Fruit fly (Drosophila melanogaster) whole organism, embryonic: ENCODE data around the gene CG8526.

Source experiments
- CG10431 ChIP-seq: fragments of 200-800 bp; sonication (Bioruptor generic); optimal IDR thresholded peaks from 3 replicates; lab custom pipeline; 2018; ENCODE audit warnings: missing biosample characterization, mild to moderate bottlenecking, missing genetic modification characterization
- CG11085 ChIP-seq: fragments of 200-800 bp; sonication (Bioruptor generic); IDR thresholded peaks from 2 replicates; pipeline ENCODE4 v1.3.6; 2022; ENCODE audit warnings: missing biosample characterization, missing genetic modification characterization
- CG11398 ChIP-seq: fragments of 200-800 bp; sonication (Bioruptor generic); optimal IDR thresholded peaks from 2 replicates; lab custom pipeline; 2016; ENCODE audit warnings: missing biosample characterization, missing genetic modification characterization
- CG14441 ChIP-seq: fragments of 200-800 bp; sonication (Bioruptor generic); IDR thresholded peaks from 2 replicates; pipeline ENCODE4 v1.3.6; 2022; ENCODE audit warnings: missing biosample characterization, missing genetic modification characterization
- CG15269 ChIP-seq: fragments of 200-800 bp; sonication (Bioruptor generic); optimal IDR thresholded peaks from 2 replicates; lab custom pipeline; 2018; ENCODE audit warnings: missing biosample characterization, mild to moderate bottlenecking, missing genetic modification characterization, moderate library complexity
- CG17612 ChIP-seq: fragments of 200-800 bp; sonication (Bioruptor generic); IDR thresholded peaks from 2 replicates; pipeline ENCODE4 v1.3.6; 2022; ENCODE audit warnings: missing biosample characterization, missing genetic modification characterization
- CG17912 ChIP-seq: fragments of 200-800 bp; sonication (Bioruptor generic); optimal IDR thresholded peaks from 2 replicates; lab custom pipeline; 2018; ENCODE audit warnings: missing biosample characterization, mild to moderate bottlenecking, missing genetic modification characterization
- CG2116 ChIP-seq: fragments of 200-800 bp; sonication (Bioruptor generic); optimal IDR thresholded peaks from 3 replicates; lab custom pipeline; 2018; ENCODE audit warnings: missing biosample characterization, mild to moderate bottlenecking, missing genetic modification characterization
- CG2129 ChIP-seq: fragments of 200-800 bp; sonication (Bioruptor generic); IDR thresholded peaks from 2 replicates; pipeline ENCODE4 v1.3.6; 2022; ENCODE audit warnings: missing biosample characterization, missing genetic modification characterization; ENCODE audit not compliant: partially characterized antibody
- CG30020 ChIP-seq: fragments of 200-800 bp; optimal IDR thresholded peaks from 2 replicates; lab custom pipeline; 2019; ENCODE audit warnings: missing biosample characterization, mild to moderate bottlenecking, missing genetic modification characterization, moderate library complexity
- CG31388 ChIP-seq: fragments of 200-800 bp; sonication (Bioruptor generic); optimal IDR thresholded peaks from 2 replicates; lab custom pipeline; 2016; ENCODE audit warnings: missing biosample characterization, missing genetic modification characterization
- CG31441 ChIP-seq: fragments of 200-800 bp; sonication (Bioruptor generic); IDR thresholded peaks from 2 replicates; pipeline ENCODE4 v1.3.6; 2022; ENCODE audit warnings: missing biosample characterization, missing genetic modification characterization
- CG3163 ChIP-seq: fragments of 200-800 bp; sonication (Bioruptor generic); optimal IDR thresholded peaks from 3 replicates; lab custom pipeline; 2016; ENCODE audit warnings: missing biosample characterization, missing genetic modification characterization
- CG34224 ChIP-seq: fragments of 200-800 bp; sonication (Bioruptor generic); IDR thresholded peaks from 3 replicates; pipeline ENCODE4 v1.3.6; 2022; ENCODE audit warnings: missing biosample characterization, missing genetic modification characterization; ENCODE audit not compliant: partially characterized antibody
- CG6175 ChIP-seq: fragments of 200-800 bp; sonication (Bioruptor generic); IDR thresholded peaks from 3 replicates; pipeline ENCODE4 v1.3.6; 2022; ENCODE audit warnings: missing biosample characterization, missing genetic modification characterization
- CG7786 ChIP-seq: fragments of 200-800 bp; sonication (Bioruptor generic); optimal IDR thresholded peaks from 2 replicates; lab custom pipeline; 2016; ENCODE audit warnings: missing biosample characterization, missing genetic modification characterization
- CG7987 ChIP-seq: fragments of 200-800 bp; sonication (Bioruptor generic); optimal IDR thresholded peaks from 2 replicates; lab custom pipeline; 2018; ENCODE audit warnings: missing biosample characterization, mild to moderate bottlenecking, missing genetic modification characterization, moderate library complexity
- CG8359 ChIP-seq: fragments of 200-800 bp; sonication (Bioruptor generic); optimal IDR thresholded peaks from 2 replicates; lab custom pipeline; 2017; ENCODE audit warnings: missing biosample characterization, mild to moderate bottlenecking, missing genetic modification characterization, borderline replicate concordance
- CG8765 ChIP-seq: fragments of 200-800 bp; sonication (Bioruptor generic); IDR thresholded peaks from 2 replicates; pipeline ENCODE4 v1.3.6; 2022; ENCODE audit warnings: missing biosample characterization, missing genetic modification characterization
- Camta ChIP-seq: fragments of 200-800 bp; sonication (Bioruptor generic); optimal IDR thresholded peaks from 2 replicates; lab custom pipeline; 2016; ENCODE audit warnings: missing biosample characterization, missing genetic modification characterization
- Dfd ChIP-seq, 2 experiments: fragments of >200 bp; optimal IDR thresholded peaks; 2 replicates each; lab custom pipeline; 2017; ENCODE audit warnings: missing biosample characterization in 2 of 2, missing genetic modification characterization in 2 of 2
- GATAe ChIP-seq: fragments of 200-800 bp; sonication (Bioruptor generic); conservative IDR thresholded peaks from 2 replicates; pipeline ENCODE4 v1.3.6; 2022; ENCODE audit warnings: missing biosample characterization, missing genetic modification characterization
- HLH3B ChIP-seq: fragments of 200-800 bp; sonication (Bioruptor generic); IDR thresholded peaks from 2 replicates; pipeline ENCODE4 v1.3.6; 2022; ENCODE audit warnings: missing biosample characterization, missing genetic modification characterization
- HLH4C ChIP-seq: fragments of 200-800 bp; sonication (Bioruptor generic); IDR thresholded peaks from 3 replicates; pipeline ENCODE4 v1.3.6; 2022; ENCODE audit warnings: missing biosample characterization, missing genetic modification characterization; ENCODE audit not compliant: partially characterized antibody
- Hand ChIP-seq: fragments of 200-800 bp; sonication (Bioruptor generic); optimal IDR thresholded peaks from 2 replicates; lab custom pipeline; 2017; ENCODE audit warnings: mild to moderate bottlenecking, missing biosample characterization, missing genetic modification reagents, missing genetic modification characterization
- MBD-R2 ChIP-seq: fragments of 200-800 bp; sonication (Bioruptor generic); IDR thresholded peaks from 2 replicates; pipeline ENCODE4 v1.3.6; 2022; ENCODE audit warnings: missing biosample characterization, missing genetic modification characterization
- Myb ChIP-seq: fragments of 200-800 bp; sonication (Bioruptor generic); optimal IDR thresholded peaks from 2 replicates; lab custom pipeline; 2016; ENCODE audit warnings: missing biosample characterization, missing genetic modification characterization
- Six4 ChIP-seq: fragments of 200-800 bp; sonication (Bioruptor generic); optimal IDR thresholded peaks from 2 replicates; lab custom pipeline; 2016; ENCODE audit warnings: missing biosample characterization, missing genetic modification characterization
- Spps ChIP-seq: fragments of 200-800 bp; sonication (Bioruptor generic); optimal IDR thresholded peaks from 2 replicates; lab custom pipeline; 2018; ENCODE audit warnings: missing biosample characterization, mild to moderate bottlenecking, missing genetic modification characterization
- YL-1 ChIP-seq: fragments of 200-800 bp; sonication (Bioruptor generic); optimal IDR thresholded peaks from 3 replicates; lab custom pipeline; 2017; ENCODE audit warnings: missing biosample characterization, mild to moderate bottlenecking, missing genetic modification characterization
- ab ChIP-seq: fragments of 200-800 bp; sonication (Bioruptor generic); optimal IDR thresholded peaks from 2 replicates; lab custom pipeline; 2016; ENCODE audit warnings: missing biosample characterization, missing genetic modification characterization
- ara ChIP-seq: fragments of 200-800 bp; sonication (Bioruptor generic); IDR thresholded peaks from 2 replicates; pipeline ENCODE4 v1.3.6; 2022; ENCODE audit warnings: missing biosample characterization, missing genetic modification characterization
- dmrt99B ChIP-seq: fragments of 200-800 bp; sonication (Bioruptor generic); optimal IDR thresholded peaks from 2 replicates; lab custom pipeline; 2018; ENCODE audit warnings: missing biosample characterization, mild to moderate bottlenecking, missing genetic modification characterization, moderate library complexity
- fd102C ChIP-seq: fragments of 200-800 bp; sonication (Bioruptor generic); optimal IDR thresholded peaks from 2 replicates; lab custom pipeline; 2018; ENCODE audit warnings: missing biosample characterization, mild to moderate bottlenecking, missing genetic modification characterization, moderate library complexity
- grau ChIP-seq: fragments of 200-800 bp; optimal IDR thresholded peaks from 3 replicates; lab custom pipeline; 2019; ENCODE audit warnings: missing biosample characterization, mild to moderate bottlenecking, missing genetic modification characterization, moderate library complexity
- h ChIP-seq: fragments of >200 bp; optimal IDR thresholded peaks from 2 replicates; lab custom pipeline; 2017
- kay ChIP-seq: fragments of 200-800 bp; sonication (Bioruptor generic); optimal IDR thresholded peaks from 2 replicates; lab custom pipeline; 2016; ENCODE audit warnings: missing biosample characterization, missing genetic modification characterization
- lola ChIP-seq, 3 experiments: fragments of >200 bp in 2 of 3; fragments of 200-800 bp in 1 of 3; sonication (Bioruptor generic) in 1 of 3; optimal IDR thresholded peaks; 2 replicates each; lab custom pipeline; 2017 to 2019; ENCODE audit warnings: missing biosample characterization in 3 of 3, missing genetic modification characterization in 3 of 3, mild to moderate bottlenecking in 1 of 3, moderate library complexity in 1 of 3
- luna ChIP-seq: fragments of 200-800 bp; sonication (Bioruptor generic); optimal IDR thresholded peaks from 2 replicates; lab custom pipeline; 2016; ENCODE audit warnings: missing biosample characterization, missing genetic modification characterization
- mam ChIP-seq: fragments of 200-800 bp; sonication (Bioruptor generic); optimal IDR thresholded peaks from 3 replicates; lab custom pipeline; 2016; ENCODE audit warnings: missing biosample characterization, missing genetic modification characterization
- p53 ChIP-seq: fragments of 200-800 bp; sonication (Bioruptor generic); optimal IDR thresholded peaks from 2 replicates; lab custom pipeline; 2016; ENCODE audit warnings: missing biosample characterization, missing genetic modification characterization
- pita ChIP-seq: fragments of 200-800 bp; sonication (Bioruptor generic); optimal IDR thresholded peaks from 2 replicates; lab custom pipeline; 2017; ENCODE audit warnings: missing biosample characterization, mild to moderate bottlenecking, missing genetic modification characterization
- ranshi ChIP-seq: fragments of 200-800 bp; sonication (Bioruptor generic); IDR thresholded peaks from 2 replicates; pipeline ENCODE4 v1.3.6; 2022; ENCODE audit warnings: missing biosample characterization, missing genetic modification characterization
- sc ChIP-seq, 3 experiments: fragments of >200 bp in 2 of 3; fragments of 200-800 bp in 1 of 3; sonication (Bioruptor generic) in 1 of 3; optimal IDR thresholded peaks; 2 replicates in 2 of 3; 3 replicates in 1 of 3; lab custom pipeline; 2017; ENCODE audit warnings: mild to moderate bottlenecking in 1 of 3, missing biosample characterization in 1 of 3, missing genetic modification characterization in 1 of 3, missing genetic modification reagents in 1 of 3
- so ChIP-seq: fragments of 200-800 bp; sonication (Bioruptor generic); IDR thresholded peaks from 3 replicates; pipeline ENCODE4 v1.3.6; 2022; ENCODE audit warnings: missing biosample characterization, missing genetic modification characterization
- tx ChIP-seq: fragments of 200-800 bp; sonication (Bioruptor generic); optimal IDR thresholded peaks from 2 replicates; lab custom pipeline; 2016; ENCODE audit warnings: missing biosample characterization, missing genetic modification characterization
- zen ChIP-seq: fragments of 200-800 bp; sonication (Bioruptor generic); optimal IDR thresholded peaks from 3 replicates; lab custom pipeline; 2018; ENCODE audit warnings: missing biosample characterization, mild to moderate bottlenecking, missing genetic modification characterization, moderate library complexity

CG8526 gene

DNA sequence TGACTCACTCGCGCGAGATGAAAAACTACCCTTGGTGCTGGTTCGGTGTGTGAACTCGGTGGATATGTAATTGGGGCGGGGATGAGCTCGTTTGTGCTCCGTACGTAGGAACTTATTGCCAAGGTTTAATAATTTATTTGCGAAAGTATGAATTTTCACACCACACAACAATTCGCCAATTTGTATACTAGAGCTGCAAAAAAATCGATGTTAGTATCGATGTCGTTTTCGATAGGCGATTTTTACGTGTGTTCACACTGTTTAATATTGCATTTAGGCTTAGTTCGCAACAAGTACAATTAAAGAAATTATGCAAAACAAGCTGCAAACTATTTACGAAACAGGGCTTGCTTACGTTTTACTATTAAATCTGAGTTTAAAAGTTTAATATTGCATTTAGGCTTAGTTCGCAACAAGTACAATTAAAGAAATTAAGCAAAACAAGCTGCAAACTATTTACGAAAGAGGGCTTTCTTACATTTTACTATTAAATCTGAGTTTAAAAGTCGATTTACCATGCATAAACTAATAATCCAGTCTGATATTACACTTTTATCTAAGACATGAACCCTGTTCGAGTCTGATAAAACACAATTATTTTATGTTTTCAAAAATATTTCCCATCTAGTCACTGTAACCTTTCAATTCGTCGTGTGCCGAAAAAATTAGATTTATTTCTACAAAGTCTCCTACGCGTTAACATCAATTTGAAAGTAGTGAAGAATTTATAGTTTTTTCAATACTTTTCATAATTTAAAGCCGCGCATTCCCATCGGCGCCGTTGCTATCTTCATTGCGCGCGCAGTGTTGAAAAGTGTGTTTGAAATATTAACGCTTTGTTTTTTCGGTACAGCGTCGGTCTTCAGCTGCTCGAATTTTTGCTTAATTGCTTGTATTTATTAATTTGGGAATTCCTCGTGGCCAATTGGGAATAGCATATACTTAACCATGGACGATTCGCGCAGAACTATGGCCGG lies 37.8 kb upstream of the CG8526 start, which contains the start of the genes Snap24 and CG8478 (continued):
- TF ChIP-seq CG31388 (GFP tag; lab: Kevin White, UChicago) (no peak), Six4 (GFP tag; lab: Kevin White, UChicago) (no peak), CG3163 (GFP tag; lab: Kevin White, UChicago) (no peak), grau (tag; lab: Kevin White, UChicago) (peak; percentile 0), kay (GFP tag; lab: Kevin White, UChicago) (peak; percentile 85), GATAe (no peak), HLH4C (peak; percentile 77), CG8359 (GFP tag; lab: Kevin White, UChicago) (no peak), Hand (no peak), ara (GFP tag; lab: Robert Waterston, UW) (no peak), CG10431 (no peak), Camta (peak; percentile 33), CG34224 (peak; percentile 79), CG7786 (GFP tag; lab: Kevin White, UChicago) (no peak), CG6175 (GFP tag; lab: Robert Waterston, UW) (no peak), Myb (GFP tag; lab: Kevin White, UChicago) (peak; percentile 75), sc (optimal IDR thresholded peaks at IDR 0.05; lab: Kevin White, UChicago) (no peak), sc (GFP tag; optimal IDR thresholded peaks at IDR 0.05; lab: Kevin White, UChicago) (no peak), CG15269 (tag; lab: Kevin White, UChicago) (no peak), CG30020 (tag; lab: Kevin White, UChicago) (peak; percentile 84), dmrt99B (tag; lab: Kevin White, UChicago) (no peak), MBD-R2 (GFP tag; lab: Robert Waterston, UW) (peak; percentile 59), fd102C (GFP tag; lab: Kevin White, UChicago) (no peak), Spps (no peak), HLH3B (GFP tag; lab: Robert Waterston, UW) (no peak), so (GFP tag; lab: Robert Waterston, UW) (no peak), ranshi (GFP tag; lab: Robert Waterston, UW) (no peak), CG2116 (GFP tag; lab: Kevin White, UChicago) (peak; percentile 66), tx (GFP tag; lab: Kevin White, UChicago) (no peak), CG7987 (GFP tag; lab: Kevin White, UChicago) (no peak), mam (GFP tag; lab: Kevin White, UChicago) (peak; percentile 2), CG2129 (GFP tag; lab: Robert Waterston, UW) (peak; percentile 57)

DNA sequence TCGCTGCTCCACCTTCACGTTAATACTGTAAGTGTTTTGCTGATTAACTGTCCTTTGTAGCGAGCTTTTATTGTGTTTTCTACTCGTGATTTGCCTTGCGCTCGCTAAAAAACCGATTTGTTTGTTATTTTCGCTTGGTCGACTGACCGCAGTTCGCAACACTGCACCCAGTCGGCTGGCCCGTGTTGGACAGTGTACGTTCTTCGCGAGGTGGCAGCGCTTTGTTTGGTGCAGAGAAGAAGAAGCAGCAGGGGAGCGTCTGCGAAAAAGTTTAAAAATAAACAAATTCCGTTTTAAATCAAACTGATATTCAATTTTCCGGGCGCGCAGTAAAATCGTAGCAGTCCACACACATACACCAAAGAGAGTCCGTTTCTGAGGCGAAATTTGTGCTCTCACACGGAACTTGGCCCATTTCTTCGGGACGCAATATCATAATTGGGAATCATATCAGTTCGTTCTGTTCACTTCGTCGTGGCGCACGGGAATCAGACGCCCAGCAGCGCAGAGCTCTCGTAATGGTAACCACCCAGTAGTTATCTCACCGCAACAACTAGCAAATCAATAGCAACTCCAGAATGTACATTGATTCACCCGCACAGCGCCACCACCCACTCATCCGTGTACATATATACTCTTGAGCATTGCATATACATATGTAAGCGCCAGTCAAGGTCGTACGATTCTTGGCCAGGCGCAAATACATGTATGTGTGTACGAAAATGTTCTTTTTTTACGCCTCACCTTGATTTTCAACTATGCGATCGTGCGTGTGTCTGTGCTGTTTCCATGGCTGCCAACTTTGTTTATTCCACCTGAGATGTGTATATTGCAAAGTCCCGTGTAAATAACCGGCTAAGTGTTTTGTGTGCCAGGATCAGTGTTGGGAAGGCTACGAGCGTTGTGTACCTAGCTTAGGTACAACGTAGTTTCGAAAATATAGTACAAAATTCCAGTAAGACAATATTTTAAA lies 33.2 kb upstream of the CG8526 start, which contains the start of gene Naa80:
Gene Naa80 (plus strand): TSS at position 215 of the 973 bp plus-strand sequence.
- TF ChIP-seq p53 (GFP tag; lab: Kevin White, UChicago) (peak; percentile 67), Dfd (GFP tag; optimal IDR thresholded peaks at IDR 0.05; lab: Kevin White, UChicago) (no peak), CG17912 (GFP tag; lab: Kevin White, UChicago) (peak; percentile 82), CG31441 (no peak; the same call in 1 of the 2 replicates), CG11398 (GFP tag; lab: Kevin White, UChicago) (peak; percentile 58), YL-1 (GFP tag; lab: Kevin White, UChicago) (peak; percentile 94), pita (GFP tag; lab: Kevin White, UChicago) (no peak), CG8765 (GFP tag; lab: Robert Waterston, UW) (peak; percentile 38; the same call in 1 of the 2 replicates), zen (tag; lab: Kevin White, UChicago) (peak; percentile 15), lola (GFP tag; optimal IDR thresholded peaks at IDR 0.05; lab: Kevin White, UChicago) (no peak), ab (GFP tag; lab: Kevin White, UChicago) (no peak), h (lab: Kevin White, UChicago) (no peak), CG17612 (GFP tag; lab: Robert Waterston, UW) (no peak), CG14441 (peak; percentile 35; the same call in 1 of the 2 replicates), luna (peak; percentile 49), CG11085 (GFP tag; lab: Robert Waterston, UW) (peak; percentile 8; the same call in 1 of the 2 replicates)
